Worm (Caenorhabditis elegans): ENCODE results near the gene col-117.

ce11 chrIV:8782172-8782571, 41.8 kb downstream of the col-117 start:
- TF ChIP-seq snpc-1.1 (tag; optimal IDR thresholded peaks at IDR 0.05; ENCODE audit: insufficient read depth): no peak
- TF ChIP-seq nfya-1 (tag; optimal IDR thresholded peaks at IDR 0.05; ENCODE audit: borderline replicate concordance, insufficient read depth): no peak
- no peak for TF ChIP-seq F39B2.1 (GFP tag; IDR thresholded peaks at IDR 0.05)
- TF ChIP-seq pha-4 (tag; optimal IDR thresholded peaks at IDR 0.05): no peak
- TF ChIP-seq lsl-1 (GFP tag; optimal IDR thresholded peaks at IDR 0.05): no peak
- TF ChIP-seq F23B12.7 (tag; optimal IDR thresholded peaks at IDR 0.05; ENCODE audit: insufficient read depth): no peak
- TF ChIP-seq ztf-3 (GFP tag; optimal IDR thresholded peaks at IDR 0.05): no peak
- TF ChIP-seq snpc-1.3 (tag; optimal IDR thresholded peaks at IDR 0.05; ENCODE audit: insufficient read depth): no peak
- no peak for TF ChIP-seq hlh-26 (GFP tag; conservative IDR thresholded peaks at IDR 0.05)
- TF ChIP-seq T26A5.8 (tag; optimal IDR thresholded peaks at IDR 0.05): no peak
- no peak for TF ChIP-seq gei-17 (GFP tag; optimal IDR thresholded peaks at IDR 0.05)
